Fruit fly (Drosophila melanogaster): Measurements from ENCODE around the gene CG32061.

DNA sequence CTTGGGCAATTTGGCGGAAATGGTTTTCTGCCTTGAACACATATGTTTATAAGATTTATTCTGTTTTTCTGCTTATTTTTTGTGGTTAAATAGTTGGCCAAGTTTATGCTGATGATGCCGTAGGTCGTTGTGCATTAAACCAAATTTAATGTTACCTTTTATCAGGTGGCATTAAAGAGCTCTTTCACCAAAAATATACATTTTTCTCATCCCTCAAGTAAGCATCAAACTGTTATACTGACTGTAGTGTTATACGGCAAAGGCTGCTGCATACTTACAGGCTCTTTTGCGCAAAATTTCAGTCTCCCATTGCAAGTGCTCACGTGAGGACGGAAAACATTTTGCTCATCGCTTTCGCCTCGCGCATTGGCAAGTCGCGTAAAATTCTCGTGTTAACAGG is 17.5 kb downstream of the CG32061 start, which contains the start of gene Rbfox1:
- TF ChIP-seq rgr (GFP tag; optimal IDR thresholded peaks at IDR 0.05) (no peak), Abd-B (GFP tag; optimal IDR thresholded peaks at IDR 0.05) (no peak)

All from whole organism, wandering third instar larva.